Fruit fly (Drosophila melanogaster) whole organism, wandering third instar larva: Measurements from ENCODE around the gene Lnk.

Experiments used
- Abd-B ChIP-seq: fragments of >200 bp; optimal IDR thresholded peaks from 2 replicates; lab custom pipeline; 2017; ENCODE audit warnings: missing biosample characterization, missing genetic modification characterization
- CG9705 ChIP-seq: fragments of 200-800 bp; sonication (Bioruptor generic); optimal IDR thresholded peaks from 2 replicates; lab custom pipeline; 2018; ENCODE audit warnings: missing biosample characterization, mild to moderate bottlenecking, missing genetic modification characterization
- CrebA ChIP-seq: fragments of 200-800 bp; sonication (Bioruptor generic); optimal IDR thresholded peaks from 2 replicates; lab custom pipeline; 2016; ENCODE audit warnings: missing biosample characterization, mild to moderate bottlenecking, missing genetic modification characterization, borderline replicate concordance
- Dfd ChIP-seq: fragments of >200 bp; optimal IDR thresholded peaks from 2 replicates; lab custom pipeline; 2017; ENCODE audit warnings: missing biosample characterization, missing genetic modification characterization
- Dif ChIP-seq: fragments of 200-275, 200-300 bp; sonication (Bioruptor generic); optimal IDR thresholded peaks from 2 replicates; lab custom pipeline; 2018; ENCODE audit warnings: missing biosample characterization, missing genetic modification characterization; ENCODE audit not compliant: partially characterized antibody
- GATAd ChIP-seq: sonication (Bioruptor generic); optimal IDR thresholded peaks from 2 replicates; lab custom pipeline; 2016; ENCODE audit warnings: missing biosample characterization, missing genetic modification characterization
- HLH106 ChIP-seq: fragments of 200-800 bp; optimal IDR thresholded peaks from 3 replicates; lab custom pipeline; 2019; ENCODE audit warnings: missing biosample characterization, mild to moderate bottlenecking, missing genetic modification characterization, moderate library complexity
- Hr83 ChIP-seq: fragments of 200-300 bp; sonication (Bioruptor generic); optimal IDR thresholded peaks from 2 replicates; lab custom pipeline; 2016; ENCODE audit warnings: missing biosample characterization, mild to moderate bottlenecking, missing genetic modification characterization, moderate library complexity; ENCODE audit not compliant: poor library complexity, severe bottlenecking
- Jra ChIP-seq: sonication (Bioruptor generic); optimal IDR thresholded peaks from 2 replicates; lab custom pipeline; 2016; ENCODE audit warnings: missing biosample characterization, missing genetic modification characterization
- Mio ChIP-seq: sonication (Bioruptor generic); optimal IDR thresholded peaks from 2 replicates; lab custom pipeline; 2016; ENCODE audit warnings: missing biosample characterization, missing genetic modification characterization
- Myc ChIP-seq: fragments of >200 bp; optimal IDR thresholded peaks from 2 replicates; lab custom pipeline; 2017
- OdsH ChIP-seq: fragments of 200-800 bp; sonication (Bioruptor generic); optimal IDR thresholded peaks from 2 replicates; lab custom pipeline; 2016; ENCODE audit warnings: missing biosample characterization, mild to moderate bottlenecking, missing genetic modification characterization
- Rel ChIP-seq, 2 experiments: fragments of 200-800 bp; sonication (Bioruptor generic) in 1 of 2; optimal IDR thresholded peaks; 2 replicates in 1 of 2; 3 replicates in 1 of 2; lab custom pipeline; 2016 to 2019; ENCODE audit warnings: mild to moderate bottlenecking in 2 of 2, missing biosample characterization in 2 of 2, missing genetic modification characterization in 2 of 2, moderate library complexity in 1 of 2
- Sp1 ChIP-seq: fragments of 200-800 bp; sonication (Bioruptor generic); optimal IDR thresholded peaks from 3 replicates; lab custom pipeline; 2019; ENCODE audit warnings: missing biosample characterization, mild to moderate bottlenecking, missing genetic modification characterization, moderate library complexity
- Vsx2 ChIP-seq: fragments of 200-300, 225-300 bp; sonication (Bioruptor generic); optimal IDR thresholded peaks from 2 replicates; lab custom pipeline; 2018; ENCODE audit warnings: missing biosample characterization, missing genetic modification characterization; ENCODE audit not compliant: partially characterized antibody
- br ChIP-seq: fragments of 200-800 bp; sonication (Bioruptor generic); optimal IDR thresholded peaks from 2 replicates; lab custom pipeline; 2016; ENCODE audit warnings: missing biosample characterization, missing genetic modification characterization
- brk ChIP-seq: fragments of 200-800 bp; sonication (Bioruptor generic); optimal IDR thresholded peaks from 2 replicates; lab custom pipeline; 2016; ENCODE audit warnings: missing biosample characterization, mild to moderate bottlenecking, missing genetic modification characterization
- dl ChIP-seq, 2 experiments: fragments of 175-275, 200-275 bp in 1 of 2; fragments of 200-275 bp in 1 of 2; sonication (Bioruptor generic); optimal IDR thresholded peaks; lab custom pipeline; 2018; ENCODE audit warnings: mild to moderate bottlenecking in 2 of 2, missing biosample characterization in 2 of 2, missing genetic modification characterization in 2 of 2, moderate library complexity in 2 of 2; ENCODE audit not compliant: partially characterized antibody in 2 of 2, insufficient read depth in 1 of 2
- dmrt93B ChIP-seq: fragments of 200-800 bp; sonication (Bioruptor generic); optimal IDR thresholded peaks from 2 replicates; lab custom pipeline; 2018; ENCODE audit warnings: missing biosample characterization, mild to moderate bottlenecking, missing genetic modification characterization
- dsf ChIP-seq: sonication (Bioruptor generic); optimal IDR thresholded peaks from 2 replicates; lab custom pipeline; 2016; ENCODE audit warnings: missing biosample characterization, missing genetic modification characterization, borderline replicate concordance
- ey ChIP-seq: fragments of 200-800 bp; sonication (Bioruptor generic); optimal IDR thresholded peaks from 2 replicates; lab custom pipeline; 2016; ENCODE audit warnings: missing biosample characterization, missing genetic modification characterization
- foxo ChIP-seq, 2 experiments: fragments of 200-800 bp; sonication (Bioruptor generic); optimal IDR thresholded peaks; 2 replicates in 1 of 2; 3 replicates in 1 of 2; lab custom pipeline; 2016 to 2017; ENCODE audit warnings: missing biosample characterization in 2 of 2, missing genetic modification characterization in 2 of 2
- fru ChIP-seq: fragments of 200-800 bp; sonication (Bioruptor generic); optimal IDR thresholded peaks from 3 replicates; lab custom pipeline; 2016; ENCODE audit warnings: missing biosample characterization, mild to moderate bottlenecking, missing genetic modification characterization
- h ChIP-seq: fragments of 200-800 bp; sonication (Bioruptor generic); optimal IDR thresholded peaks from 3 replicates; lab custom pipeline; 2016; ENCODE audit warnings: missing biosample characterization, mild to moderate bottlenecking, missing genetic modification characterization
- jim ChIP-seq: fragments of 175-275, 200-325 bp; sonication (Bioruptor generic); optimal IDR thresholded peaks from 2 replicates; lab custom pipeline; 2016; ENCODE audit warnings: missing biosample characterization, mild to moderate bottlenecking, missing genetic modification characterization
- lola ChIP-seq: fragments of >200 bp; optimal IDR thresholded peaks from 2 replicates; lab custom pipeline; 2017; ENCODE audit warnings: missing biosample characterization, missing genetic modification characterization
- psq ChIP-seq: fragments of 200-800 bp; sonication (Bioruptor generic); optimal IDR thresholded peaks from 3 replicates; lab custom pipeline; 2017; ENCODE audit warnings: missing biosample characterization, mild to moderate bottlenecking, missing genetic modification characterization, moderate library complexity
- rgr ChIP-seq: fragments of 200-800 bp; sonication (Bioruptor generic); optimal IDR thresholded peaks from 3 replicates; lab custom pipeline; 2016; ENCODE audit warnings: missing biosample characterization, mild to moderate bottlenecking, missing genetic modification characterization
- sv ChIP-seq: fragments of 200-800 bp; sonication (Bioruptor generic); optimal IDR thresholded peaks from 3 replicates; lab custom pipeline; 2016; ENCODE audit warnings: missing biosample characterization, missing genetic modification characterization
- tai ChIP-seq: sonication (Bioruptor generic); optimal IDR thresholded peaks from 2 replicates; lab custom pipeline; 2016; ENCODE audit warnings: missing biosample characterization, missing genetic modification characterization
- usp ChIP-seq: fragments of >200 bp; optimal IDR thresholded peaks from 2 replicates; lab custom pipeline; 2017; ENCODE audit warnings: missing biosample characterization, missing genetic modification characterization
- woc ChIP-seq: sonication (Bioruptor generic); optimal IDR thresholded peaks from 2 replicates; lab custom pipeline; 2016; ENCODE audit warnings: missing biosample characterization, mild to moderate bottlenecking, missing genetic modification characterization

Gene Lnk

dm6 chr3R:25897176-25897575 lies 8.8 kb downstream of the Lnk start, which contains the start of gene Mco3:
TSS of gene Mco3 (plus strand) at chr3R:25897476.
- TF ChIP-seq CrebA (GFP tag; lab: Kevin White, UChicago) (no peak), foxo (GFP tag; optimal IDR thresholded peaks at IDR 0.05; lab: Kevin White, UChicago) (no peak), Dif (GFP tag; lab: Kevin White, UChicago) (no peak), Dfd (GFP tag; lab: Kevin White, UChicago) (no peak), rgr (GFP tag; lab: Kevin White, UChicago) (no peak), HLH106 (no peak), br (GFP tag; lab: Kevin White, UChicago) (no peak), Jra (GFP tag; lab: Kevin White, UChicago) (no peak), CG9705 (GFP tag; lab: Kevin White, UChicago) (no peak), dl (GFP tag; optimal IDR thresholded peaks at IDR 0.05; lab: Kevin White, UChicago; ENCODE audit: insufficient read depth in 1 of 2, partially characterized antibody in 2 of 2) (no peak), woc (no peak), Abd-B (GFP tag; lab: Kevin White, UChicago) (no peak), OdsH (no peak), Sp1 (GFP tag; lab: Kevin White, UChicago) (no peak), h (GFP tag; lab: Kevin White, UChicago) (no peak), Mio (GFP tag; lab: Kevin White, UChicago) (no peak), dmrt93B (GFP tag; lab: Kevin White, UChicago) (no peak), ey (GFP tag; lab: Kevin White, UChicago) (no peak), GATAd (GFP tag; lab: Kevin White, UChicago) (no peak), tai (GFP tag; lab: Kevin White, UChicago) (no peak)

- no peak for TF ChIP-seq jim (GFP tag; lab: Kevin White, UChicago)
- no peak for TF ChIP-seq woc
- TF ChIP-seq Vsx2 (GFP tag; lab: Kevin White, UChicago): no peak
- no peak for TF ChIP-seq Dif (GFP tag; lab: Kevin White, UChicago)
- no peak for TF ChIP-seq HLH106
- TF ChIP-seq h (GFP tag; lab: Kevin White, UChicago): no peak
- TF ChIP-seq CG9705 (GFP tag; lab: Kevin White, UChicago): no peak
- TF ChIP-seq foxo (GFP tag; optimal IDR thresholded peaks at IDR 0.05; lab: Kevin White, UChicago): no peak
- TF ChIP-seq psq: no peak
- TF ChIP-seq Dfd (GFP tag; lab: Kevin White, UChicago): no peak
These were observed 11.3 kb downstream of the Lnk start, which contains the start of gene CG31091 for dm6 chr3R:25899690-25900089. TSS of gene CG31091 (plus strand) at chr3R:25899903.

dm6 chr3R:25902343-25902742 lies 14.0 kb downstream of the Lnk start, which contains the start of gene CG31089:
TSS of gene CG31089 (plus strand) at chr3R:25902643.
- TF ChIP-seq dl (GFP tag; optimal IDR thresholded peaks at IDR 0.05; lab: Kevin White, UChicago; ENCODE audit: insufficient read depth in 1 of 2, partially characterized antibody in 2 of 2): no peak
- TF ChIP-seq Sp1 (GFP tag; lab: Kevin White, UChicago): no peak
- no peak for TF ChIP-seq HLH106
- TF ChIP-seq usp (GFP tag; lab: Kevin White, UChicago): no peak
- no peak for TF ChIP-seq fru
- TF ChIP-seq GATAd (GFP tag; lab: Kevin White, UChicago): no peak
- TF ChIP-seq foxo (GFP tag; optimal IDR thresholded peaks at IDR 0.05; lab: Kevin White, UChicago): no peak
- TF ChIP-seq rgr (GFP tag; lab: Kevin White, UChicago): no peak
- no peak for TF ChIP-seq dmrt93B (GFP tag; lab: Kevin White, UChicago)
- TF ChIP-seq brk (GFP tag; lab: Kevin White, UChicago): no peak
- no peak for TF ChIP-seq sv (GFP tag; lab: Kevin White, UChicago)
- TF ChIP-seq ey (GFP tag; lab: Kevin White, UChicago): no peak
- no peak for TF ChIP-seq br (GFP tag; lab: Kevin White, UChicago)
- no peak for TF ChIP-seq lola
- TF ChIP-seq Dif (GFP tag; lab: Kevin White, UChicago): no peak

dm6 chr3R:25906722-25907121 lies 18.4 kb downstream of the Lnk start, which contains the start of gene kumpel:
TSS of gene kumpel (plus strand) at chr3R:25907022.
- no peak for TF ChIP-seq woc
- no peak for TF ChIP-seq tai (GFP tag; lab: Kevin White, UChicago)

dm6 chr3R:25919912-25920311 lies 31.6 kb downstream of the Lnk start:
- no peak for TF ChIP-seq psq
- TF ChIP-seq br (GFP tag; lab: Kevin White, UChicago): no peak
- TF ChIP-seq Abd-B (GFP tag; lab: Kevin White, UChicago): no peak
- TF ChIP-seq lola: no peak
- no peak for TF ChIP-seq OdsH
- no peak for TF ChIP-seq Myc
- TF ChIP-seq GATAd (GFP tag; lab: Kevin White, UChicago): no peak
- TF ChIP-seq dmrt93B (GFP tag; lab: Kevin White, UChicago): no peak
- no peak for TF ChIP-seq Rel (GFP tag; optimal IDR thresholded peaks at IDR 0.05; lab: Kevin White, UChicago)
- no peak for TF ChIP-seq Rel (tag; optimal IDR thresholded peaks at IDR 0.05; lab: Kevin White, UChicago)
- TF ChIP-seq CG9705 (GFP tag; lab: Kevin White, UChicago): no peak
- no peak for TF ChIP-seq dsf (GFP tag; lab: Kevin White, UChicago)
- TF ChIP-seq Hr83: no peak
- no peak for TF ChIP-seq Dfd (GFP tag; lab: Kevin White, UChicago)
- TF ChIP-seq HLH106: no peak
